Fruit fly (Drosophila melanogaster) whole organism, embryonic: ENCODE data around the gene CG14431.

Experiments used
- Asciz ChIP-seq: fragments of 200-800 bp; sonication (Bioruptor generic); optimal IDR thresholded peaks from 2 replicates; lab custom pipeline; 2017; ENCODE audit warnings: missing biosample characterization, mild to moderate bottlenecking, missing genetic modification characterization, missing genetic modification reagents
- Atf-2 ChIP-seq: fragments of 200-800 bp; sonication (Bioruptor generic); optimal IDR thresholded peaks from 2 replicates; lab custom pipeline; 2016; ENCODE audit warnings: missing biosample characterization, missing genetic modification characterization
- Awh ChIP-seq: fragments of 200-800 bp; sonication (Bioruptor generic); IDR thresholded peaks from 2 replicates; pipeline ENCODE4, ENCODE4 v1.3.6; 2022; ENCODE audit warnings: missing biosample characterization, missing genetic modification characterization
- CG11723 ChIP-seq: fragments of 200-800 bp; sonication (Bioruptor generic); optimal IDR thresholded peaks from 2 replicates; lab custom pipeline; 2017; ENCODE audit warnings: missing biosample characterization, mild to moderate bottlenecking, missing genetic modification characterization
- CG1233 ChIP-seq: fragments of 200-800 bp; sonication (Bioruptor generic); optimal IDR thresholded peaks from 4 replicates; lab custom pipeline; 2018; ENCODE audit warnings: missing biosample characterization, mild to moderate bottlenecking, missing genetic modification characterization
- CG12744 ChIP-seq: fragments of 200-800 bp; sonication (Bioruptor generic); optimal IDR thresholded peaks from 2 replicates; lab custom pipeline; 2016; ENCODE audit warnings: missing biosample characterization, missing genetic modification characterization
- CG13624 ChIP-seq: fragments of 200-800 bp; sonication (Bioruptor generic); optimal IDR thresholded peaks from 2 replicates; lab custom pipeline; 2016; ENCODE audit warnings: missing biosample characterization, missing genetic modification characterization
- CG14710 ChIP-seq: fragments of 200-800 bp; sonication (Bioruptor generic); optimal IDR thresholded peaks from 3 replicates; lab custom pipeline; 2019; ENCODE audit warnings: missing biosample characterization, mild to moderate bottlenecking, missing genetic modification characterization, moderate library complexity
- CG15011 ChIP-seq: fragments of 200-800 bp; sonication (Bioruptor generic); optimal IDR thresholded peaks from 3 replicates; lab custom pipeline; 2018; ENCODE audit warnings: missing biosample characterization, mild to moderate bottlenecking, missing genetic modification characterization
- CG17328 ChIP-seq: fragments of 200-800 bp; sonication (Bioruptor generic); IDR thresholded peaks from 2 replicates; pipeline ENCODE4 v1.3.6; 2022; ENCODE audit warnings: missing biosample characterization, missing genetic modification characterization
- CG18619 ChIP-seq: fragments of 200-800 bp; sonication (Bioruptor generic); optimal IDR thresholded peaks from 3 replicates; lab custom pipeline; 2017; ENCODE audit warnings: missing biosample characterization, mild to moderate bottlenecking, missing genetic modification characterization
- CG2120 ChIP-seq: fragments of 200-800 bp; sonication (Bioruptor generic); optimal IDR thresholded peaks from 3 replicates; lab custom pipeline; 2016; ENCODE audit warnings: missing biosample characterization, missing genetic modification characterization
- CG2889 ChIP-seq: fragments of 200-800 bp; sonication (Bioruptor generic); IDR thresholded peaks from 3 replicates; pipeline ENCODE4 v1.3.6; 2022; ENCODE audit warnings: missing biosample characterization, missing genetic modification characterization
- CG30431 ChIP-seq: fragments of 200-800 bp; sonication (Bioruptor generic); optimal IDR thresholded peaks from 2 replicates; lab custom pipeline; 2017; ENCODE audit warnings: missing biosample characterization, missing genetic modification characterization
- CG31441 ChIP-seq: fragments of 200-800 bp; sonication (Bioruptor generic); IDR thresholded peaks from 2 replicates; pipeline ENCODE4 v1.3.6; 2022; ENCODE audit warnings: missing biosample characterization, missing genetic modification characterization
- CG32772 ChIP-seq: fragments of 200-800 bp; sonication (Bioruptor generic); IDR thresholded peaks from 2 replicates; pipeline ENCODE4 v1.3.6; 2022; ENCODE audit warnings: missing biosample characterization, missing genetic modification characterization
- CG6683 ChIP-seq: fragments of 200-800 bp; sonication (Bioruptor generic); optimal IDR thresholded peaks from 2 replicates; lab custom pipeline; 2017; ENCODE audit warnings: missing biosample characterization, mild to moderate bottlenecking, missing genetic modification characterization, missing genetic modification reagents
- CG6689 ChIP-seq: fragments of 200-800 bp; sonication (Bioruptor generic); IDR thresholded peaks from 2 replicates; pipeline ENCODE4 v1.3.6; 2022; ENCODE audit warnings: missing biosample characterization, missing genetic modification characterization
- CG8478 ChIP-seq: fragments of >200 bp; optimal IDR thresholded peaks from 2 replicates; lab custom pipeline; 2018
- Chrac-16 ChIP-seq: fragments of 200-800 bp; sonication (Bioruptor generic); optimal IDR thresholded peaks from 3 replicates; lab custom pipeline; 2016; ENCODE audit warnings: missing biosample characterization, missing genetic modification characterization
- GATAe ChIP-seq: fragments of 200-800 bp; sonication (Bioruptor generic); conservative IDR thresholded peaks from 2 replicates; pipeline ENCODE4 v1.3.6; 2022; ENCODE audit warnings: missing biosample characterization, missing genetic modification characterization
- Jarid2 ChIP-seq: fragments of 200-800 bp; sonication (Bioruptor generic); optimal IDR thresholded peaks from 3 replicates; lab custom pipeline; 2017; ENCODE audit warnings: mild to moderate bottlenecking, missing biosample characterization, missing genetic modification reagents, missing genetic modification characterization
- MESR4 ChIP-seq: fragments of 200-800 bp; sonication (Bioruptor generic); optimal IDR thresholded peaks from 2 replicates; lab custom pipeline; 2018; ENCODE audit warnings: missing biosample characterization, mild to moderate bottlenecking, missing genetic modification characterization, moderate library complexity
- Mes4 ChIP-seq: fragments of 200-800 bp; sonication (Bioruptor generic); optimal IDR thresholded peaks from 2 replicates; lab custom pipeline; 2016; ENCODE audit warnings: missing biosample characterization, missing genetic modification characterization
- Nf-YA ChIP-seq: fragments of 200-800 bp; sonication (Bioruptor generic); IDR thresholded peaks from 2 replicates; pipeline ENCODE4 v1.3.6; 2022; ENCODE audit warnings: missing biosample characterization, missing genetic modification characterization
- Poxn ChIP-seq: fragments of 200-800 bp; sonication (Bioruptor generic); IDR thresholded peaks from 2 replicates; pipeline ENCODE4 v1.3.6; 2022; ENCODE audit warnings: missing biosample characterization, missing genetic modification characterization
- Ptx1 ChIP-seq: fragments of 200-800 bp; sonication (Bioruptor generic); IDR thresholded peaks from 2 replicates; pipeline ENCODE4 v1.3.6; 2022; ENCODE audit warnings: missing biosample characterization, missing genetic modification characterization
- Stat92E ChIP-seq, 3 experiments: fragments of >200 bp in 2 of 3; fragments of 200-800 bp in 1 of 3; sonication (Bioruptor generic) in 1 of 3; optimal IDR thresholded peaks; 2 replicates each; lab custom pipeline; 2017 to 2019; ENCODE audit warnings: missing biosample characterization in 3 of 3, missing genetic modification characterization in 3 of 3, mild to moderate bottlenecking in 1 of 3, moderate library complexity in 1 of 3
- TFAM ChIP-seq: fragments of 200-800 bp; sonication (Bioruptor generic); optimal IDR thresholded peaks from 2 replicates; lab custom pipeline; 2017; ENCODE audit warnings: missing biosample characterization, missing genetic modification characterization, inconsistent platforms
- Xbp1 ChIP-seq: fragments of 200-800 bp; sonication (Bioruptor generic); optimal IDR thresholded peaks from 3 replicates; lab custom pipeline; 2016; ENCODE audit warnings: missing biosample characterization, mild to moderate bottlenecking, missing genetic modification characterization
- az2 ChIP-seq: fragments of 200-800 bp; sonication (Bioruptor generic); optimal IDR thresholded peaks from 3 replicates; lab custom pipeline; 2016; ENCODE audit warnings: missing biosample characterization, missing genetic modification characterization
- btn ChIP-seq: fragments of 200-800 bp; sonication (Bioruptor generic); optimal IDR thresholded peaks from 2 replicates; lab custom pipeline; 2016; ENCODE audit warnings: missing biosample characterization, missing genetic modification characterization
- cad ChIP-seq: fragments of >200 bp; optimal IDR thresholded peaks from 2 replicates; lab custom pipeline; 2017; ENCODE audit warnings: missing biosample characterization, missing genetic modification characterization
- chn ChIP-seq: fragments of 200-800 bp; sonication (Bioruptor generic); optimal IDR thresholded peaks from 2 replicates; lab custom pipeline; 2016; ENCODE audit warnings: missing biosample characterization, missing genetic modification characterization
- cwo ChIP-seq: fragments of 200-800 bp; sonication (Bioruptor generic); optimal IDR thresholded peaks from 3 replicates; lab custom pipeline; 2017; ENCODE audit warnings: missing biosample characterization, missing genetic modification characterization, mild to moderate bottlenecking, moderate library complexity, missing genetic modification reagents
- dati ChIP-seq: fragments of 200-800 bp; sonication (Bioruptor generic); IDR thresholded peaks from 2 replicates; pipeline ENCODE4 v1.3.6; 2022; ENCODE audit warnings: missing biosample characterization, missing genetic modification characterization
- eve ChIP-seq, 2 experiments: fragments of >200 bp; optimal IDR thresholded peaks; 2 replicates each; lab custom pipeline; 2017; ENCODE audit warnings: missing biosample characterization in 2 of 2, missing genetic modification characterization in 2 of 2
- exex ChIP-seq: fragments of 200-800 bp; sonication (Bioruptor generic); optimal IDR thresholded peaks from 4 replicates; lab custom pipeline; 2018; ENCODE audit warnings: missing biosample characterization, mild to moderate bottlenecking, missing genetic modification characterization, moderate library complexity
- fd96Cb ChIP-seq: fragments of 200-800 bp; sonication (Bioruptor generic); optimal IDR thresholded peaks from 2 replicates; lab custom pipeline; 2018; ENCODE audit warnings: missing biosample characterization, mild to moderate bottlenecking, missing genetic modification characterization, moderate library complexity
- ftz-f1 ChIP-seq: fragments of 200-800 bp; sonication (Bioruptor generic); optimal IDR thresholded peaks from 2 replicates; lab custom pipeline; 2016; ENCODE audit warnings: missing biosample characterization, missing genetic modification characterization
- gcm ChIP-seq: fragments of 200-800 bp; sonication (Bioruptor generic); optimal IDR thresholded peaks from 2 replicates; lab custom pipeline; 2019; ENCODE audit warnings: missing biosample characterization, mild to moderate bottlenecking, missing genetic modification characterization, moderate library complexity
- gsb ChIP-seq: fragments of 200-800 bp; sonication (Bioruptor generic); IDR thresholded peaks from 2 replicates; pipeline ENCODE4 v1.3.6; 2022; ENCODE audit warnings: missing biosample characterization, missing genetic modification characterization
- hb ChIP-seq: fragments of 200-800 bp; sonication (Bioruptor generic); IDR thresholded peaks from 3 replicates; pipeline ENCODE4 v1.3.6; 2022; ENCODE audit warnings: missing biosample characterization, missing genetic modification characterization; ENCODE audit not compliant: partially characterized antibody
- lov ChIP-seq, 2 experiments: fragments of 200-800 bp in 1 of 2; fragments of >200 bp in 1 of 2; sonication (Bioruptor generic) in 1 of 2; IDR thresholded peaks in 1 of 2; optimal IDR thresholded peaks in 1 of 2; 2 replicates in 1 of 2; 3 replicates in 1 of 2; pipeline versions ENCODE4 v1.3.6 to Lab custom; 2017 to 2022; ENCODE audit warnings: missing biosample characterization in 1 of 2, missing genetic modification characterization in 1 of 2
- pita ChIP-seq: fragments of 200-800 bp; sonication (Bioruptor generic); optimal IDR thresholded peaks from 2 replicates; lab custom pipeline; 2017; ENCODE audit warnings: missing biosample characterization, mild to moderate bottlenecking, missing genetic modification characterization
- sr ChIP-seq: fragments of 200-800 bp; sonication (Bioruptor generic); IDR thresholded peaks from 3 replicates; pipeline ENCODE4 v1.3.6; 2022; ENCODE audit warnings: missing biosample characterization, missing genetic modification characterization
- tin ChIP-seq: fragments of 200-800 bp; sonication (Bioruptor generic); optimal IDR thresholded peaks from 3 replicates; lab custom pipeline; 2016; ENCODE audit warnings: missing biosample characterization, missing genetic modification characterization
- unpg ChIP-seq: fragments of 200-800 bp; sonication (Bioruptor generic); optimal IDR thresholded peaks from 3 replicates; lab custom pipeline; 2018; ENCODE audit warnings: missing biosample characterization, mild to moderate bottlenecking, missing genetic modification characterization, moderate library complexity
- vvl ChIP-seq: fragments of 200-800 bp; sonication (Bioruptor generic); IDR thresholded peaks from 2 replicates; pipeline ENCODE4 v1.3.6; 2022; ENCODE audit warnings: missing biosample characterization, missing genetic modification characterization

CG14431 gene

dm6 chrX:6859756-6860412, 48.2 kb upstream of the CG14431 start (continued):
- TF ChIP-seq Ptx1 (GFP tag; lab: Robert Waterston, UW) = peak; percentile 84
- TF ChIP-seq unpg (GFP tag; lab: Kevin White, UChicago) = peak; percentile 21
- no peak for TF ChIP-seq Atf-2 (GFP tag; lab: Kevin White, UChicago)
- no peak; the same call in 2 of the 3 replicates for TF ChIP-seq CG2889 (GFP tag; lab: Robert Waterston, UW)
- TF ChIP-seq CG18619 (GFP tag; lab: Kevin White, UChicago) = peak; percentile 30
- TF ChIP-seq cad (GFP tag; lab: Kevin White, UChicago) = no peak
- no peak for TF ChIP-seq Chrac-16 (GFP tag; lab: Kevin White, UChicago)
- peak in 1 of 2 experiments; percentile 96 for TF ChIP-seq eve (GFP tag; optimal IDR thresholded peaks at IDR 0.05; lab: Kevin White, UChicago)
- TF ChIP-seq dati (GFP tag; lab: Robert Waterston, UW) = peak; percentile 19; the same call in 1 of the 2 replicates
- TF ChIP-seq CG13624 = peak; percentile 73
- no peak for TF ChIP-seq hb
- TF ChIP-seq CG14710 = peak; percentile 76
- TF ChIP-seq CG31441 (GFP tag; lab: Robert Waterston, UW) = peak; percentile 90
- TF ChIP-seq Stat92E (GFP tag; optimal IDR thresholded peaks at IDR 0.05; lab: Kevin White, UChicago) = no peak
- TF ChIP-seq Jarid2 (GFP tag; lab: Kevin White, UChicago) = peak; percentile 53
- TF ChIP-seq cwo (GFP tag; lab: Kevin White, UChicago) = peak; percentile 80
- peak; percentile 85 for TF ChIP-seq ftz-f1
- TF ChIP-seq CG30431 (GFP tag; lab: Kevin White, UChicago) = peak; percentile 10
- TF ChIP-seq vvl (GFP tag; lab: Robert Waterston, UW) = peak; percentile 67; the same call in 1 of the 2 replicates
- peak; percentile 23 for TF ChIP-seq CG1233 (GFP tag; lab: Kevin White, UChicago)
- peak; percentile 67 for TF ChIP-seq CG12744
- TF ChIP-seq GATAe (GFP tag; lab: Robert Waterston, UW) = 0 out of 2 replicates have a peak, but pooled peaks have one; percentile 34
- TF ChIP-seq TFAM (GFP tag; lab: Kevin White, UChicago) = peak; percentile 55
- TF ChIP-seq CG6683 = peak; percentile 68
- peak; percentile 80 for TF ChIP-seq tin
- peak; percentile 20 for TF ChIP-seq exex (tag; lab: Kevin White, UChicago)
- TF ChIP-seq chn (GFP tag; lab: Kevin White, UChicago) = no peak
- peak; percentile 73 for TF ChIP-seq Awh
- TF ChIP-seq sr (GFP tag; lab: Robert Waterston, UW) = peak; percentile 47; the same call in 2 of the 3 replicates
- no peak for TF ChIP-seq pita (GFP tag; lab: Kevin White, UChicago)
- TF ChIP-seq gsb (GFP tag; lab: Robert Waterston, UW) = peak; percentile 40; the same call in 1 of the 2 replicates
- TF ChIP-seq az2 (GFP tag; lab: Kevin White, UChicago) = peak; percentile 1
- TF ChIP-seq CG32772 (GFP tag; lab: Robert Waterston, UW) = peak; percentile 67
- TF ChIP-seq lov (optimal IDR thresholded peaks at IDR 0.05; lab: Kevin White, UChicago) = no peak
- 0 out of 3 replicates have a peak, but pooled peaks have one; percentile 37 for TF ChIP-seq lov (GFP tag; IDR thresholded peaks at IDR 0.05; lab: Robert Waterston, UW)
- TF ChIP-seq Poxn = no peak
- TF ChIP-seq MESR4 (GFP tag; lab: Kevin White, UChicago) = no peak
- no peak for TF ChIP-seq Mes4 (GFP tag; lab: Kevin White, UChicago)
- TF ChIP-seq CG17328 = no peak
- TF ChIP-seq btn (GFP tag; lab: Kevin White, UChicago) = peak; percentile 43
- peak; percentile 52 for TF ChIP-seq CG2120
- TF ChIP-seq CG15011 = peak; percentile 84
- no peak for TF ChIP-seq Xbp1 (GFP tag; lab: Kevin White, UChicago)
- peak; percentile 87 for TF ChIP-seq fd96Cb (tag; lab: Kevin White, UChicago)
- peak; percentile 49; the same call in 1 of the 2 replicates for TF ChIP-seq Nf-YA (GFP tag; lab: Robert Waterston, UW)
- TF ChIP-seq Asciz = peak; percentile 82
- peak; percentile 78 for TF ChIP-seq CG6689 (GFP tag; lab: Robert Waterston, UW)
- no peak for TF ChIP-seq gcm
- TF ChIP-seq CG8478 (lab: Kevin White, UChicago) = no peak
- peak; percentile 20 for TF ChIP-seq CG11723 (GFP tag; lab: Kevin White, UChicago)
